Fruit fly (Drosophila melanogaster) whole organism, embryonic: ENCODE results near the gene CG44329.

ENCODE experiments used
- CG1024 ChIP-seq: fragments of 200-800 bp; sonication (Bioruptor generic); IDR thresholded peaks from 2 replicates; pipeline ENCODE4 v1.3.6; 2022; ENCODE audit warnings: missing biosample characterization, missing genetic modification characterization
- gce ChIP-seq: fragments of 200-800 bp; sonication (Bioruptor generic); IDR thresholded peaks from 3 replicates; pipeline ENCODE4 v1.3.6; 2022; ENCODE audit warnings: missing biosample characterization, missing genetic modification characterization

DNA sequence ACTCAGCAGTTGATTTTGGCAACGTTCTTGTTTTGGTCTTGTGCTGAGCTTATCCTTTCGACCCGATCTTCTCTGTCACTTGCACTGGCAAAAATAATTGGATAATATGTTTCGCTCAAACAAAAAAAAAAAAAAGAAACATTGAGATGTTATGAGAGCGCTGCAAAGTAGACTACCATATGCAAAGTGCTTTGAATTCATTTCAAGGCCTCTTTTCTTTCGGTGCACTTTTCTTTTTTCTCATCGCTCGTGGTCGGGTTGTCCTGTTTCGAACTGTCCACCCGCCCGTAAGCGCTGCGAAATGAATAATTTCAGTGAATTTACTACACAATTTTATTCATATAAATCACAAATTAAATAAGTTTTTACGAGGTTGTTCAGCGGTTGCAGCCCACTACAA lies 7.2 kb upstream of the CG44329 start:
- TF ChIP-seq gce (GFP tag; lab: Robert Waterston, UW) (no peak), CG1024 (GFP tag; lab: Robert Waterston, UW) (no peak)
